Worm (Caenorhabditis elegans) whole organism, midembryonic: Measurements from ENCODE around the gene eppl-1.

Source experiments
- T22C8.4 ChIP-seq: fragments of 200-800 bp; sonication (Bioruptor generic); IDR thresholded peaks from 2 replicates; pipeline ENCODE4 v1.3.6; 2022; ENCODE audit warnings: missing genetic modification characterization, missing compliant biosample characterization
- cog-1 ChIP-seq: sonication (generic microtip); optimal IDR thresholded peaks from 2 replicates; lab custom pipeline; 2016; ENCODE audit warnings: missing genetic modification characterization, missing compliant biosample characterization
- flt-1 ChIP-seq: fragments of 200-800 bp; sonication (Bioruptor generic); IDR thresholded peaks from 2 replicates; pipeline ENCODE4 v1.3.6; 2022; ENCODE audit warnings: missing genetic modification characterization, missing compliant biosample characterization
- klf-2 ChIP-seq: fragments of 200-800 bp; sonication (Bioruptor generic); conservative IDR thresholded peaks from 2 replicates; pipeline ENCODE4 v1.3.6; 2022; ENCODE audit warnings: missing genetic modification reagents, missing genetic modification characterization, missing compliant biosample characterization
- med-1 ChIP-seq: sonication (generic microtip); optimal IDR thresholded peaks from 2 replicates; lab custom pipeline; 2017; ENCODE audit warnings: missing genetic modification characterization, mild to moderate bottlenecking, missing compliant biosample characterization, antibody characterized with exemption, missing genetic modification reagents; ENCODE audit not compliant: insufficient read depth
- ref-1 ChIP-seq: fragments of 200-800 bp; sonication (Bioruptor generic); conservative IDR thresholded peaks from 2 replicates; pipeline ENCODE4 v1.3.6; 2022; ENCODE audit warnings: missing genetic modification reagents, missing genetic modification characterization, missing compliant biosample characterization
- tab-1 ChIP-seq: fragments of 200-800 bp; sonication (Bioruptor generic); IDR thresholded peaks from 2 replicates; pipeline ENCODE4 v1.3.6; 2022; ENCODE audit warnings: missing genetic modification characterization, missing compliant biosample characterization
- ztf-23 ChIP-seq: fragments of 200-800 bp; sonication (Bioruptor generic); IDR thresholded peaks from 2 replicates; pipeline ENCODE4 v1.3.6; 2022; ENCODE audit warnings: missing genetic modification reagents, missing genetic modification characterization, missing compliant biosample characterization
- ztf-29 ChIP-seq: fragments of 200-800 bp; sonication (Bioruptor generic); IDR thresholded peaks from 2 replicates; pipeline ENCODE4 v1.3.6; 2022; ENCODE audit warnings: missing genetic modification reagents, missing genetic modification characterization, missing compliant biosample characterization

eppl-1 gene

ce11 chrIV:8431567-8432458, 19.7 kb downstream of the eppl-1 start:
- no peak for TF ChIP-seq ref-1 (GFP tag; lab: Robert Waterston, UW)
- peak; percentile 35; the same call in 1 of the 2 replicates for TF ChIP-seq ztf-23 (GFP tag; lab: Robert Waterston, UW)
- TF ChIP-seq med-1, result no peak
- TF ChIP-seq T22C8.4, result peak; percentile 86
- peak; percentile 83 for TF ChIP-seq flt-1 (GFP tag; lab: Robert Waterston, UW)
- TF ChIP-seq tab-1 (GFP tag; lab: Robert Waterston, UW), result no peak; the same call in 1 of the 2 replicates
- TF ChIP-seq ztf-29, result peak; percentile 86
- TF ChIP-seq klf-2 (GFP tag; lab: Robert Waterston, UW), result no peak
- TF ChIP-seq cog-1, result no peak

ce11 chrIV:8428492-8428891, 23.1 kb downstream of the eppl-1 start:
- TF ChIP-seq cog-1 (peak; percentile 43), ztf-23 (GFP tag; lab: Robert Waterston, UW) (0 out of 2 replicates have a peak, but pooled peaks have one; percentile 22), ref-1 (GFP tag; lab: Robert Waterston, UW) (no peak), tab-1 (GFP tag; lab: Robert Waterston, UW) (0 out of 2 replicates have a peak, but pooled peaks have one; percentile 74), klf-2 (GFP tag; lab: Robert Waterston, UW) (no peak), flt-1 (GFP tag; lab: Robert Waterston, UW) (peak; percentile 76), ztf-29 (no peak)

- no peak for TF ChIP-seq ztf-23 (GFP tag; lab: Robert Waterston, UW)
- TF ChIP-seq ref-1 (GFP tag; lab: Robert Waterston, UW), result no peak
- TF ChIP-seq T22C8.4, result no peak
- TF ChIP-seq cog-1, result no peak
- TF ChIP-seq flt-1 (GFP tag; lab: Robert Waterston, UW), result no peak
- TF ChIP-seq tab-1 (GFP tag; lab: Robert Waterston, UW), result no peak
- TF ChIP-seq ztf-29, result no peak
- TF ChIP-seq med-1, result no peak
- TF ChIP-seq klf-2 (GFP tag; lab: Robert Waterston, UW), result no peak
Measured at ce11 chrIV:8426537-8426936, 25.0 kb downstream of the eppl-1 start, which contains the start of the genes T26A8.3 and tmem-231. Gene T26A8.3, minus strand, starts transcription at chrIV:8426637. Gene tmem-231, plus strand, starts transcription at chrIV:8426785.

ce11 chrIV:8420961-8421360, 30.6 kb downstream of the eppl-1 start, which contains the start of gene M116.5:
Gene M116.5, minus strand, starts transcription at chrIV:8421061.
- TF ChIP-seq klf-2 (GFP tag; lab: Robert Waterston, UW) (no peak), med-1 (no peak), tab-1 (GFP tag; lab: Robert Waterston, UW) (no peak), cog-1 (no peak), ztf-23 (GFP tag; lab: Robert Waterston, UW) (no peak), ref-1 (GFP tag; lab: Robert Waterston, UW) (no peak), T22C8.4 (no peak), flt-1 (GFP tag; lab: Robert Waterston, UW) (no peak), ztf-29 (no peak)

- TF ChIP-seq tab-1 (GFP tag; lab: Robert Waterston, UW), result peak; percentile 31; the same call in 1 of the 2 replicates
- TF ChIP-seq ztf-23 (GFP tag; lab: Robert Waterston, UW), result 0 out of 2 replicates have a peak, but pooled peaks have one; percentile 56
- peak; percentile 53; the same call in 1 of the 2 replicates for TF ChIP-seq T22C8.4
- peak; percentile 54; the same call in 1 of the 2 replicates for TF ChIP-seq ref-1 (GFP tag; lab: Robert Waterston, UW)
- peak; percentile 73 for TF ChIP-seq flt-1 (GFP tag; lab: Robert Waterston, UW)
Measured at ce11 chrIV:8412538-8412937, 39.0 kb downstream of the eppl-1 start.
